Worm (Caenorhabditis elegans) whole organism, late embryonic: ENCODE measurements around the gene col-129.

Source experiments
- ceh-19 ChIP-seq: fragments of 200-800 bp; sonication (Bioruptor generic); optimal IDR thresholded peaks from 2 replicates; lab custom pipeline; 2018; ENCODE audit warnings: mild to moderate bottlenecking, missing genetic modification characterization, missing compliant biosample characterization
- dmd-4 ChIP-seq: sonication (generic microtip); optimal IDR thresholded peaks from 2 replicates; lab custom pipeline; 2016; ENCODE audit warnings: borderline replicate concordance, missing genetic modification characterization, missing compliant biosample characterization
- mec-3 ChIP-seq: sonication (generic microtip); optimal IDR thresholded peaks from 2 replicates; lab custom pipeline; 2016; ENCODE audit warnings: borderline replicate concordance, missing genetic modification characterization, missing compliant biosample characterization
- pha-4 ChIP-seq: fragments of 150-350 bp; optimal IDR thresholded peaks from 2 replicates; lab custom pipeline; 2018; ENCODE audit warnings: missing biosample characterization, missing genetic modification reagents, missing genetic modification characterization
- pqm-1 ChIP-seq: sonication (generic microtip); optimal IDR thresholded peaks from 2 replicates; lab custom pipeline; 2016; ENCODE audit warnings: missing genetic modification characterization, missing compliant biosample characterization
- zip-5 ChIP-seq: sonication (generic microtip); optimal IDR thresholded peaks from 2 replicates; lab custom pipeline; 2016; ENCODE audit warnings: missing genetic modification characterization, missing compliant biosample characterization

- TF ChIP-seq dmd-4 (tag; lab: Kevin White, UChicago) (no peak), zip-5 (tag; lab: Kevin White, UChicago) (no peak), pqm-1 (tag; lab: Kevin White, UChicago) (no peak), pha-4 (tag; lab: Kevin White, UChicago) (no peak), ceh-19 (GFP tag; lab: Kevin White, UChicago) (no peak), mec-3 (tag; lab: Kevin White, UChicago) (no peak)
These were observed 2.8 kb upstream of the col-129 start for ce11 chrIV:12113056-12113455.
